Worm (Caenorhabditis elegans): ENCODE results near the gene K06H6.4.

The K06H6.4 gene

DNA sequence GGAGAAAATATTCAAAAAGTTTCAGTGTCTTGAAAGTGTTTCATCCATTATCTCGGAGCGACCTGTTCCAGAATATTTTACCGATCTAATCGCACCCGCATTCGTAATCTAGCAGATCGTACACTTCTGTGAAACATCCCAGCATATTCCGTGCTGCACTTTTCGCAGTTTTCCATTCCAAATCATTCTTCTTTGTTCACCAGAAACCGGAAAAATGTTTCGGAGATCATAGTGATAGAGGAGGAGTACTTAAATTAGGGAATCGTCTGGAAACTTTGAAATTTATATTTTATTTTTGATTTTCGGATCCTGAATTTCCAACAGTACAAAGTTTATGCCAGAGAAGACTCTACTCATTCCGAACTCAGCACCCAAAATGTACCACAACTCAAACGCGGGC is 6.4 kb downstream of the K06H6.4 start, which contains the start of gene K06H6.2:
Gene K06H6.2 (plus strand): TSS at position 301 of the 400 bp plus-strand sequence.
- no peak for TF ChIP-seq ceh-9 (tag; optimal IDR thresholded peaks at IDR 0.05)
- no peak for TF ChIP-seq jun-1 (tag; optimal IDR thresholded peaks at IDR 0.05)
- no peak for TF ChIP-seq ceh-28 (tag; optimal IDR thresholded peaks at IDR 0.05)
- no peak for TF ChIP-seq nhr-67 (tag; optimal IDR thresholded peaks at IDR 0.05)
- TF ChIP-seq ztf-11 (tag; optimal IDR thresholded peaks at IDR 0.05), result no peak
- no peak for TF ChIP-seq pqm-1 (tag; optimal IDR thresholded peaks at IDR 0.05)
- TF ChIP-seq R02D3.7 (tag; optimal IDR thresholded peaks at IDR 0.05), result no peak
- TF ChIP-seq fkh-10 (GFP tag; optimal IDR thresholded peaks at IDR 0.05), result no peak
- no peak for TF ChIP-seq nhr-25 (tag; optimal IDR thresholded peaks at IDR 0.05)
- TF ChIP-seq egl-5 (tag; optimal IDR thresholded peaks at IDR 0.05), result no peak
- no peak for TF ChIP-seq mdl-1 (tag; optimal IDR thresholded peaks at IDR 0.05)
- TF ChIP-seq nhr-12 (tag; optimal IDR thresholded peaks at IDR 0.05), result no peak
- no peak for TF ChIP-seq tbx-2 (tag; optimal IDR thresholded peaks at IDR 0.05)
- TF ChIP-seq pha-4 (tag; optimal IDR thresholded peaks at IDR 0.05), result no peak
- TF ChIP-seq hmg-11 (tag; optimal IDR thresholded peaks at IDR 0.05), result no peak
- TF ChIP-seq lin-15B (tag; optimal IDR thresholded peaks at IDR 0.05), result no peak
- no peak for TF ChIP-seq fos-1 (tag; optimal IDR thresholded peaks at IDR 0.05)
- no peak for TF ChIP-seq aly-2 (tag; optimal IDR thresholded peaks at IDR 0.05)
- no peak for TF ChIP-seq fkh-2 (tag; optimal IDR thresholded peaks at IDR 0.05)

DNA sequence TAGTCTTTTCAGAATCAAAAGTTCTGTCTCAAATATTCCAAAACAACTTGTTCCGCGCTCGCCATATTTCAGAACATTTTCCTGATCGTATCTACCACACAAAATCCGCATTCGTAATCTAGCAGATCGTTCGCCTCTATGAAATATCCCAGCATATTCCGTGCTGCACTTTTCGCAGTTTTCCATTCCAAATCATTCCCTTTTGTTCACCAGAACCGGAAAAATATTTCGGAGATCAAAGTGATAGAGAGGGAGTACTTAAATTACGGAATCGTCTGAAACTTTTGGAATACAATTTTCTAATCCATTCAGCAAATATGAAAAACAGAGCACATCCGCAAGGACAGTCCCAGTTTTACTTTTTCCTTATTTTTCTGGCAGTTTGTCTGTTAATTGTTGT is 8.7 kb downstream of the K06H6.4 start, which contains the start of gene K06H6.1:
Gene K06H6.1 (plus strand): TSS at position 301 of the 400 bp plus-strand sequence.
- no peak for TF ChIP-seq elt-3 (tag; optimal IDR thresholded peaks at IDR 0.05)
- no peak for TF ChIP-seq pqm-1 (tag; optimal IDR thresholded peaks at IDR 0.05)
- TF ChIP-seq nhr-23 (tag; optimal IDR thresholded peaks at IDR 0.05), result no peak
- no peak for TF ChIP-seq elt-2 (tag; optimal IDR thresholded peaks at IDR 0.05)
- TF ChIP-seq nfya-1 (tag; optimal IDR thresholded peaks at IDR 0.05; ENCODE audit: insufficient read depth), result no peak
- no peak for TF ChIP-seq daf-12 (tag; optimal IDR thresholded peaks at IDR 0.05)
- TF ChIP-seq pha-4 (tag; optimal IDR thresholded peaks at IDR 0.05), result no peak
- TF ChIP-seq egl-27 (tag; optimal IDR thresholded peaks at IDR 0.05), result no peak
- TF ChIP-seq zag-1 (tag; optimal IDR thresholded peaks at IDR 0.05), result no peak
- TF ChIP-seq nhr-77 (tag; optimal IDR thresholded peaks at IDR 0.05), result no peak
- TF ChIP-seq sea-2 (GFP tag; optimal IDR thresholded peaks at IDR 0.05), result no peak
- no peak for TF ChIP-seq aly-2 (tag; optimal IDR thresholded peaks at IDR 0.05)
- TF ChIP-seq lsy-12 (tag; optimal IDR thresholded peaks at IDR 0.05), result no peak
- no peak for TF ChIP-seq nhr-237 (tag; optimal IDR thresholded peaks at IDR 0.05)
- TF ChIP-seq eor-1 (tag; optimal IDR thresholded peaks at IDR 0.05), result no peak
- no peak for TF ChIP-seq R02D3.7 (tag; optimal IDR thresholded peaks at IDR 0.05)

DNA sequence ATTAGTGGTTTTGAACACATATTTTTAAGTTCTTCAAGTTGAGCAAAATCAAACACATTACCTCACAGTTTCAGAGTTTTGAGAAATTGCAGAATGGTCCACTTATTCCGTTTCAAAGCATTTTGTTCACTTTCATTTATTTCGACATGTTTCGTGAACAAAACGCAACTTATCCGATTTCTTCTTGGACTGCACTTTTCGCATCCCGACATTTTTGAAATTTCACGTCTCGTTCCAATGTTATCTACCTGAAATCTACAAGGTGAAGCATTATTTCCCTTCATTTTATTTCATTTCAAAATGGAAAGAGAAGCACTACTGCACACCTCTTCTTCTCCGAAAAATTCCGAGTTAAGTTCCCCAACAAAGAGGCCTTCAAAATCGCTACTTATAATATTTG is 11.1 kb downstream of the K06H6.4 start, which contains the start of gene ZK488.6:
Gene ZK488.6 (plus strand): TSS at position 301 of the 400 bp plus-strand sequence.
- TF ChIP-seq fkh-2 (tag; optimal IDR thresholded peaks at IDR 0.05), result no peak
- no peak for TF ChIP-seq eor-1 (tag; optimal IDR thresholded peaks at IDR 0.05)
- no peak for TF ChIP-seq fos-1 (tag; optimal IDR thresholded peaks at IDR 0.05)
- no peak for TF ChIP-seq aly-2 (tag; optimal IDR thresholded peaks at IDR 0.05)
- TF ChIP-seq nhr-67 (tag; optimal IDR thresholded peaks at IDR 0.05), result no peak
- no peak for TF ChIP-seq pqm-1 (tag; optimal IDR thresholded peaks at IDR 0.05)
- TF ChIP-seq ceh-28 (tag; optimal IDR thresholded peaks at IDR 0.05), result no peak
- TF ChIP-seq elt-2 (tag; optimal IDR thresholded peaks at IDR 0.05), result no peak
- no peak for TF ChIP-seq ZK546.5 (tag; optimal IDR thresholded peaks at IDR 0.05)
- TF ChIP-seq mml-1 (tag; optimal IDR thresholded peaks at IDR 0.05), result no peak
- TF ChIP-seq zag-1 (tag; optimal IDR thresholded peaks at IDR 0.05), result no peak
- no peak for TF ChIP-seq jun-1 (tag; optimal IDR thresholded peaks at IDR 0.05)
- TF ChIP-seq elt-1 (tag; optimal IDR thresholded peaks at IDR 0.05), result no peak
- no peak for TF ChIP-seq nhr-12 (tag; optimal IDR thresholded peaks at IDR 0.05)

DNA sequence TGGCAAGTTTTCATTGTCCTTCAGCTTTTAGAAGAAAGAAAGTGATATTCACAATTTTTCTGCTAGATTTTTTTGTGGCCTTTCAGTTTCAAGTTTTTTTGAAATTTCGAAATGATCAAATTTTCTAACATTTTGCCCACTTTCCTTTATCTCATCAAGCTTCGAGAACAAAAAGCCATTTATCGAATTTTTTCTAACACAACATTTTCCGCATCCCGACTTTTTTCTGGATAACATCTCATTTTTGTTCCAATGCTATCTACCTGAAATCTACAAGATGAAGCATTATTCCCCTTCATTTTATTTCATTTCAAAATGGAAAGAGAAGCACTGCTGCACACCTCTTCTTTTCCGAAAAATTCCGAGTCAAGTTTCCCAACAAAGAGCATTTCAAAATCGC is 13.9 kb downstream of the K06H6.4 start, which contains the start of gene ZK488.5:
Gene ZK488.5 (plus strand): TSS at position 301 of the 400 bp plus-strand sequence.
- TF ChIP-seq elt-3 (tag; optimal IDR thresholded peaks at IDR 0.05) (no peak), zag-1 (tag; optimal IDR thresholded peaks at IDR 0.05) (no peak), ama-1 (optimal IDR thresholded peaks at IDR 0.05) (no peak), nfya-1 (tag; optimal IDR thresholded peaks at IDR 0.05; ENCODE audit: insufficient read depth) (no peak), tbx-2 (tag; optimal IDR thresholded peaks at IDR 0.05) (no peak), aly-2 (tag; optimal IDR thresholded peaks at IDR 0.05) (no peak)

All from whole organism, L3 larva.